Fruit fly (Drosophila melanogaster) whole organism, embryonic: Measurements from ENCODE around the gene CG8119.
A peak's percentile ranks its signal among the peaks of the same experiment; 100 is the strongest.

Experiments used
- Blimp-1 ChIP-seq: fragments of 200-800 bp; sonication (Bioruptor generic); optimal IDR thresholded peaks from 3 replicates; lab custom pipeline; 2018; ENCODE audit warnings: missing biosample characterization, missing genetic modification characterization, mild to moderate bottlenecking, moderate library complexity, missing genetic modification reagents
- CG10209 ChIP-seq: fragments of 200-800 bp; sonication (Bioruptor generic); optimal IDR thresholded peaks from 3 replicates; lab custom pipeline; 2017; ENCODE audit warnings: missing biosample characterization, mild to moderate bottlenecking, missing genetic modification characterization, missing genetic modification reagents
- CG10366 ChIP-seq: fragments of 200-800 bp; sonication (Bioruptor generic); IDR thresholded peaks from 2 replicates; pipeline ENCODE4 v1.3.6; 2022; ENCODE audit warnings: missing biosample characterization, missing genetic modification characterization
- CG12104 ChIP-seq: fragments of 200-800 bp; sonication (Bioruptor generic); optimal IDR thresholded peaks from 3 replicates; lab custom pipeline; 2016; ENCODE audit warnings: missing biosample characterization, missing genetic modification characterization
- CG13123 ChIP-seq: fragments of 200-800 bp; sonication (Bioruptor generic); optimal IDR thresholded peaks from 2 replicates; lab custom pipeline; 2016; ENCODE audit warnings: missing biosample characterization, missing genetic modification characterization
- CG17612 ChIP-seq: fragments of 200-800 bp; sonication (Bioruptor generic); IDR thresholded peaks from 2 replicates; pipeline ENCODE4 v1.3.6; 2022; ENCODE audit warnings: missing biosample characterization, missing genetic modification characterization
- CG2712 ChIP-seq: fragments of 200-800 bp; optimal IDR thresholded peaks from 3 replicates; lab custom pipeline; 2019; ENCODE audit warnings: missing biosample characterization, mild to moderate bottlenecking, missing genetic modification characterization, moderate library complexity
- CG30020 ChIP-seq: fragments of 200-800 bp; optimal IDR thresholded peaks from 2 replicates; lab custom pipeline; 2019; ENCODE audit warnings: missing biosample characterization, mild to moderate bottlenecking, missing genetic modification characterization, moderate library complexity
- CG31224 ChIP-seq: fragments of 200-800 bp; sonication (Bioruptor generic); IDR thresholded peaks from 2 replicates; pipeline ENCODE4 v1.3.6; 2022; ENCODE audit warnings: missing biosample characterization, missing genetic modification characterization
- CG31365 ChIP-seq: fragments of 200-800 bp; sonication (Bioruptor generic); optimal IDR thresholded peaks from 2 replicates; lab custom pipeline; 2018; ENCODE audit warnings: missing biosample characterization, mild to moderate bottlenecking, missing genetic modification characterization
- CG3726 ChIP-seq: fragments of 200-800 bp; sonication (Bioruptor generic); IDR thresholded peaks from 3 replicates; pipeline ENCODE4, ENCODE4 v1.3.6; 2022; ENCODE audit warnings: missing biosample characterization, missing genetic modification characterization
- CG4820 ChIP-seq: fragments of 200-800 bp; sonication (Bioruptor generic); optimal IDR thresholded peaks from 3 replicates; lab custom pipeline; 2016; ENCODE audit warnings: missing biosample characterization, missing genetic modification characterization
- CG6175 ChIP-seq: fragments of 200-800 bp; sonication (Bioruptor generic); IDR thresholded peaks from 3 replicates; pipeline ENCODE4 v1.3.6; 2022; ENCODE audit warnings: missing biosample characterization, missing genetic modification characterization
- CG6813 ChIP-seq: fragments of 200-800 bp; sonication (Bioruptor generic); optimal IDR thresholded peaks from 2 replicates; lab custom pipeline; 2017; ENCODE audit warnings: missing biosample characterization, missing genetic modification characterization, mild to moderate bottlenecking, moderate library complexity, missing genetic modification reagents
- CG7357 ChIP-seq: fragments of 200-800 bp; sonication (Bioruptor generic); IDR thresholded peaks from 3 replicates; pipeline ENCODE4 v1.3.6; 2022; ENCODE audit warnings: missing biosample characterization, missing genetic modification characterization
- CG7928 ChIP-seq: fragments of 200-800 bp; sonication (Bioruptor generic); optimal IDR thresholded peaks from 2 replicates; lab custom pipeline; 2017; ENCODE audit warnings: missing biosample characterization, mild to moderate bottlenecking, missing genetic modification characterization
- CG9797 ChIP-seq: fragments of 200-800 bp; sonication (Bioruptor generic); optimal IDR thresholded peaks from 3 replicates; lab custom pipeline; 2018; ENCODE audit warnings: missing biosample characterization, mild to moderate bottlenecking, missing genetic modification characterization
- CG9876 ChIP-seq: fragments of 200-800 bp; sonication (Bioruptor generic); optimal IDR thresholded peaks from 2 replicates; lab custom pipeline; 2016; ENCODE audit warnings: missing biosample characterization, missing genetic modification characterization
- CHES-1-like ChIP-seq: fragments of 200-800 bp; sonication (Bioruptor generic); optimal IDR thresholded peaks from 2 replicates; lab custom pipeline; 2016; ENCODE audit warnings: missing biosample characterization, missing genetic modification characterization
- CTCF ChIP-seq: fragments of 200-800 bp; sonication (Bioruptor generic); optimal IDR thresholded peaks from 2 replicates; lab custom pipeline; 2017; ENCODE audit warnings: missing biosample characterization, mild to moderate bottlenecking, missing genetic modification characterization, moderate library complexity
- Dbx ChIP-seq: fragments of 200-800 bp; sonication (Bioruptor generic); IDR thresholded peaks from 3 replicates; pipeline ENCODE4 v1.3.6; 2022; ENCODE audit warnings: missing biosample characterization, missing genetic modification characterization
- Dip3 ChIP-seq: fragments of 200-800 bp; sonication (Bioruptor generic); optimal IDR thresholded peaks from 3 replicates; lab custom pipeline; 2016; ENCODE audit warnings: missing biosample characterization, missing genetic modification characterization
- Dref ChIP-seq: fragments of 200-800 bp; sonication (Bioruptor generic); IDR thresholded peaks from 2 replicates; pipeline ENCODE4 v1.3.6; 2022; ENCODE audit warnings: missing biosample characterization, missing genetic modification characterization
- E2f2 ChIP-seq: fragments of 200-800 bp; sonication (Bioruptor generic); IDR thresholded peaks from 2 replicates; pipeline ENCODE4 v1.3.6; 2022; ENCODE audit warnings: missing biosample characterization, missing genetic modification characterization
- Hand ChIP-seq: fragments of 200-800 bp; sonication (Bioruptor generic); optimal IDR thresholded peaks from 2 replicates; lab custom pipeline; 2017; ENCODE audit warnings: mild to moderate bottlenecking, missing biosample characterization, missing genetic modification reagents, missing genetic modification characterization
- Max ChIP-seq: fragments of 200-800 bp; sonication (Bioruptor generic); optimal IDR thresholded peaks from 2 replicates; lab custom pipeline; 2016; ENCODE audit warnings: missing biosample characterization, mild to moderate bottlenecking, missing genetic modification characterization
- Myb ChIP-seq: fragments of 200-800 bp; sonication (Bioruptor generic); optimal IDR thresholded peaks from 2 replicates; lab custom pipeline; 2016; ENCODE audit warnings: missing biosample characterization, missing genetic modification characterization
- Nf-YC ChIP-seq: fragments of 200-800 bp; optimal IDR thresholded peaks from 3 replicates; lab custom pipeline; 2019; ENCODE audit warnings: missing biosample characterization, mild to moderate bottlenecking, missing genetic modification characterization, moderate library complexity
- Side ChIP-seq: fragments of 200-800 bp; sonication (Bioruptor generic); optimal IDR thresholded peaks from 2 replicates; lab custom pipeline; 2016; ENCODE audit warnings: missing biosample characterization, missing genetic modification characterization
- Vsx1 ChIP-seq: fragments of 200-800 bp; sonication (Bioruptor generic); optimal IDR thresholded peaks from 2 replicates; lab custom pipeline; 2017; ENCODE audit warnings: missing biosample characterization, mild to moderate bottlenecking, missing genetic modification characterization, missing genetic modification reagents
- Xbp1 ChIP-seq: fragments of 200-800 bp; sonication (Bioruptor generic); optimal IDR thresholded peaks from 3 replicates; lab custom pipeline; 2016; ENCODE audit warnings: missing biosample characterization, mild to moderate bottlenecking, missing genetic modification characterization
- YL-1 ChIP-seq: fragments of 200-800 bp; sonication (Bioruptor generic); optimal IDR thresholded peaks from 3 replicates; lab custom pipeline; 2017; ENCODE audit warnings: missing biosample characterization, mild to moderate bottlenecking, missing genetic modification characterization
- al ChIP-seq: fragments of 200-800 bp; sonication (Bioruptor generic); IDR thresholded peaks from 2 replicates; pipeline ENCODE4 v1.3.6; 2022; ENCODE audit warnings: missing biosample characterization, missing genetic modification characterization
- bsh ChIP-seq, 2 experiments: fragments of 200-800 bp; sonication (Bioruptor generic); optimal IDR thresholded peaks; 2 replicates each; lab custom pipeline; 2017 to 2018; ENCODE audit warnings: mild to moderate bottlenecking in 2 of 2, missing biosample characterization in 2 of 2, missing genetic modification characterization in 2 of 2, moderate library complexity in 1 of 2
- cad ChIP-seq: fragments of >200 bp; optimal IDR thresholded peaks from 2 replicates; lab custom pipeline; 2017; ENCODE audit warnings: missing biosample characterization, missing genetic modification characterization
- caup ChIP-seq: fragments of 200-800 bp; sonication (Bioruptor generic); optimal IDR thresholded peaks from 3 replicates; lab custom pipeline; 2017; ENCODE audit warnings: missing biosample characterization, mild to moderate bottlenecking, missing genetic modification characterization, moderate library complexity; ENCODE audit not compliant: severe bottlenecking
- ci ChIP-seq: fragments of 200-800 bp; sonication (Bioruptor generic); IDR thresholded peaks from 3 replicates; pipeline ENCODE4 v1.3.6; 2022; ENCODE audit warnings: missing biosample characterization, missing genetic modification characterization
- cwo ChIP-seq: fragments of 200-800 bp; sonication (Bioruptor generic); optimal IDR thresholded peaks from 3 replicates; lab custom pipeline; 2017; ENCODE audit warnings: missing biosample characterization, missing genetic modification characterization, mild to moderate bottlenecking, moderate library complexity, missing genetic modification reagents
- fu2 ChIP-seq: fragments of 200-800 bp; sonication (Bioruptor generic); optimal IDR thresholded peaks from 2 replicates; lab custom pipeline; 2016; ENCODE audit warnings: missing biosample characterization, missing genetic modification characterization
- h ChIP-seq: fragments of >200 bp; optimal IDR thresholded peaks from 2 replicates; lab custom pipeline; 2017
- kah ChIP-seq: fragments of 200-800 bp; sonication (Bioruptor generic); optimal IDR thresholded peaks from 2 replicates; lab custom pipeline; 2018; ENCODE audit warnings: missing biosample characterization, mild to moderate bottlenecking, missing genetic modification characterization
- lilli ChIP-seq: fragments of 200-800 bp; sonication (Bioruptor generic); optimal IDR thresholded peaks from 3 replicates; lab custom pipeline; 2016; ENCODE audit warnings: missing biosample characterization, missing genetic modification characterization
- oc ChIP-seq: fragments of 200-800 bp; sonication (Bioruptor generic); optimal IDR thresholded peaks from 2 replicates; lab custom pipeline; 2018; ENCODE audit warnings: missing biosample characterization, mild to moderate bottlenecking, missing genetic modification characterization, moderate library complexity
- sd ChIP-seq: fragments of 200-800 bp; sonication (Bioruptor generic); optimal IDR thresholded peaks from 3 replicates; lab custom pipeline; 2018; ENCODE audit warnings: missing biosample characterization, mild to moderate bottlenecking, missing genetic modification characterization, moderate library complexity
- sima ChIP-seq: fragments of 200-800 bp; sonication (Bioruptor generic); optimal IDR thresholded peaks from 2 replicates; lab custom pipeline; 2016; ENCODE audit warnings: missing biosample characterization, missing genetic modification characterization
- sqz ChIP-seq: fragments of 200-800 bp; sonication (Bioruptor generic); optimal IDR thresholded peaks from 3 replicates; lab custom pipeline; 2018; ENCODE audit warnings: missing biosample characterization, mild to moderate bottlenecking, missing genetic modification characterization
- trh ChIP-seq: fragments of 200-800 bp; sonication (Bioruptor generic); optimal IDR thresholded peaks from 2 replicates; lab custom pipeline; 2016; ENCODE audit warnings: missing biosample characterization, missing genetic modification characterization
- vfl ChIP-seq: fragments of 200-800 bp; sonication (Bioruptor generic); optimal IDR thresholded peaks from 2 replicates; lab custom pipeline; 2016; ENCODE audit warnings: missing biosample characterization, missing genetic modification characterization
- yki ChIP-seq: fragments of >200 bp; optimal IDR thresholded peaks from 3 replicates; lab custom pipeline; 2018
- zen2 ChIP-seq: fragments of 200-800 bp; sonication (Bioruptor generic); IDR thresholded peaks from 3 replicates; pipeline ENCODE4 v1.3.6; 2022; ENCODE audit warnings: missing biosample characterization, missing genetic modification characterization; ENCODE audit not compliant: partially characterized antibody
- zf30C ChIP-seq: fragments of 200-800 bp; sonication (Bioruptor generic); optimal IDR thresholded peaks from 3 replicates; lab custom pipeline; 2018; ENCODE audit warnings: missing biosample characterization, mild to moderate bottlenecking, missing genetic modification characterization

CG8119 gene

dm6 chrX:15618953-15619630, 43.3 kb upstream of the CG8119 start (continued):
- peak; percentile 31 for TF ChIP-seq sd (tag; lab: Kevin White, UChicago)
- TF ChIP-seq Blimp-1: peak; percentile 80
- no peak for TF ChIP-seq cad
- peak; percentile 12 for TF ChIP-seq CTCF (GFP tag; lab: Kevin White, UChicago)
- TF ChIP-seq CG31224 (GFP tag; lab: Robert Waterston, UW): peak; percentile 56
- peak; percentile 73 for TF ChIP-seq CG9876
- no peak for TF ChIP-seq CHES-1-like (GFP tag; lab: Kevin White, UChicago)
- no peak for TF ChIP-seq Max (GFP tag; lab: Kevin White, UChicago)
- peak; percentile 84 for TF ChIP-seq CG4820 (GFP tag; lab: Kevin White, UChicago)
- peak; percentile 27 for TF ChIP-seq vfl (GFP tag; lab: Kevin White, UChicago)
- TF ChIP-seq CG17612: no peak; the same call in 1 of the 2 replicates
- TF ChIP-seq fu2 (GFP tag; lab: Kevin White, UChicago): peak; percentile 57
- TF ChIP-seq CG2712 (tag; lab: Kevin White, UChicago): peak; percentile 85
- TF ChIP-seq CG6813 (GFP tag; lab: Kevin White, UChicago): peak; percentile 60
- peak; percentile 86 for TF ChIP-seq ci (GFP tag; lab: Robert Waterston, UW)
- peak in 1 of 2 experiments; percentile 91 for TF ChIP-seq bsh (GFP tag; optimal IDR thresholded peaks at IDR 0.05; lab: Kevin White, UChicago)
- TF ChIP-seq Vsx1 (GFP tag; lab: Kevin White, UChicago): peak; percentile 50
- TF ChIP-seq CG10366: peak; percentile 81
- no peak for TF ChIP-seq h (lab: Kevin White, UChicago)
- TF ChIP-seq sima: peak; percentile 63
- TF ChIP-seq zen2 (GFP tag; lab: Robert Waterston, UW): no peak
- peak; percentile 29 for TF ChIP-seq Nf-YC
- TF ChIP-seq yki (lab: Kevin White, UChicago): no peak
- TF ChIP-seq Myb (GFP tag; lab: Kevin White, UChicago): peak; percentile 37
- TF ChIP-seq kah (GFP tag; lab: Kevin White, UChicago): peak; percentile 61
- TF ChIP-seq CG6175 (GFP tag; lab: Robert Waterston, UW): 0 out of 3 replicates have a peak, but pooled peaks have one; percentile 8
- TF ChIP-seq Dref: no peak
- TF ChIP-seq YL-1 (GFP tag; lab: Kevin White, UChicago): no peak
- peak; percentile 65 for TF ChIP-seq CG13123
- peak; percentile 56 for TF ChIP-seq trh (GFP tag; lab: Kevin White, UChicago)
- peak; percentile 72 for TF ChIP-seq Side (GFP tag; lab: Kevin White, UChicago)
- peak; percentile 80 for TF ChIP-seq sqz (GFP tag; lab: Kevin White, UChicago)
- peak; percentile 62 for TF ChIP-seq cwo (GFP tag; lab: Kevin White, UChicago)
- TF ChIP-seq CG12104 (GFP tag; lab: Kevin White, UChicago): peak; percentile 64
- 0 out of 2 replicates have a peak, but pooled peaks have one; percentile 44 for TF ChIP-seq al (GFP tag; lab: Robert Waterston, UW)
- TF ChIP-seq caup (GFP tag; lab: Kevin White, UChicago): peak; percentile 71
- TF ChIP-seq CG7928 (GFP tag; lab: Kevin White, UChicago): no peak
- peak; percentile 52 for TF ChIP-seq CG31365
- TF ChIP-seq zf30C (GFP tag; lab: Kevin White, UChicago): peak; percentile 66
- TF ChIP-seq CG30020 (tag; lab: Kevin White, UChicago): peak; percentile 32
- peak; percentile 88 for TF ChIP-seq Xbp1 (GFP tag; lab: Kevin White, UChicago)
- TF ChIP-seq CG3726 (GFP tag; lab: Robert Waterston, UW): peak; percentile 73; the same call in 2 of the 3 replicates
- peak; percentile 30 for TF ChIP-seq Hand
- TF ChIP-seq CG9797 (GFP tag; lab: Kevin White, UChicago): no peak
- peak; percentile 81 for TF ChIP-seq CG10209
- peak; percentile 76 for TF ChIP-seq Dbx (GFP tag; lab: Robert Waterston, UW)
- TF ChIP-seq oc (tag; lab: Kevin White, UChicago): peak; percentile 78
- TF ChIP-seq E2f2: peak; percentile 42; the same call in 1 of the 2 replicates
- peak; percentile 63 for TF ChIP-seq Dip3
- TF ChIP-seq lilli (GFP tag; lab: Kevin White, UChicago): peak; percentile 70
- peak; percentile 33; the same call in 1 of the 3 replicates for TF ChIP-seq CG7357 (GFP tag; lab: Robert Waterston, UW)
